Worm (Caenorhabditis elegans): Measurements from ENCODE around the gene pgap-1.

The pgap-1 gene

DNA sequence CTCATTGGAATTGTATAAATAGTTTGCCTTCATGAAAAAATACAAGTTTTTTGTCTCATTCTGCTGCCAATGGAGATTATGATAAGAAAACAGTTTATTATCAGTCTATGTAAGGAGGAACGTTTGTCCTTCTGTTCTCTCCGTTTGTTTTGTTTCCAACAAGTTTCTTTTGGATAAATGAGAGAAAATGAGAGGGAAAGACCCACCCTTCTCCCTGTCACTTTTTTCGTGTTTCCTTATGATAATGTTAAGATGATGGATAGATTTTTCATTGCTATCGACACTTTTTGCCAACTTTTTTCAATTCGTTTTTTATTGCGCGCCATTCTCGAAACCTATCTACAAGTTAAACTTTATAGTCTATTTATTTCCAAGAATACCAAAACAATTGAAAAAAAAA, 10.5 kb upstream of the pgap-1 start:
- TF ChIP-seq ztf-4 (tag; optimal IDR thresholded peaks at IDR 0.05): no peak
- TF ChIP-seq nhr-43 (tag; optimal IDR thresholded peaks at IDR 0.05; ENCODE audit: poor library complexity, severe bottlenecking): peak; percentile 30

DNA sequence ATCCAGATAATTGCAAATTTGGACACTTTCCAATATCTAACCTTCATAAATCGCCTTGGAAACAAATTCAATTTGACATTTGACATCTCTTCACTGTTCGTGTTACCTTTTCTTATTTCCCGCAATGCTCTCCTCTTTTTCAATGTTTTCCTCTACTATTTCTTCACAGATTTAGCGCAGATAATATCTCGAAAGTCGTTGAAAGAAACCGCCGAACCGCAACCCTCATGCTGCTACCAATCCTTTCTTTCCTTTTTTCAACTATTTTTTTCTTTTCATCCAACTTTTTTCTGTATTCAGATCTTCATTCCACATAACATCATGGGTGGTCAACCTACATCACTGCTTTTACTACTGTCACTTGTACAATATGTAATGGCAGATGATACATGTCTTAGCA, 7.3 kb upstream of the pgap-1 start, which contains the start of gene T19B10.5:
Gene T19B10.5 (plus strand): TSS at position 301 of the 400 bp plus-strand sequence.
- TF ChIP-seq nhr-67 (tag; optimal IDR thresholded peaks at IDR 0.05): no peak
- TF ChIP-seq lsy-12 (tag; optimal IDR thresholded peaks at IDR 0.05): no peak
- no peak for TF ChIP-seq ceh-82 (tag; optimal IDR thresholded peaks at IDR 0.05)
- TF ChIP-seq daf-12 (tag; optimal IDR thresholded peaks at IDR 0.05): no peak
- TF ChIP-seq snpc-4 (tag; optimal IDR thresholded peaks at IDR 0.05): no peak
- TF ChIP-seq sea-2 (GFP tag; optimal IDR thresholded peaks at IDR 0.05): no peak
- no peak for TF ChIP-seq nhr-43 (tag; optimal IDR thresholded peaks at IDR 0.05; ENCODE audit: poor library complexity, severe bottlenecking)
- no peak for TF ChIP-seq elt-1 (tag; optimal IDR thresholded peaks at IDR 0.05)
- TF ChIP-seq tbx-2 (tag; optimal IDR thresholded peaks at IDR 0.05): no peak
- no peak for TF ChIP-seq fkh-2 (tag; optimal IDR thresholded peaks at IDR 0.05)
- no peak for TF ChIP-seq nhr-23 (tag; optimal IDR thresholded peaks at IDR 0.05)

DNA sequence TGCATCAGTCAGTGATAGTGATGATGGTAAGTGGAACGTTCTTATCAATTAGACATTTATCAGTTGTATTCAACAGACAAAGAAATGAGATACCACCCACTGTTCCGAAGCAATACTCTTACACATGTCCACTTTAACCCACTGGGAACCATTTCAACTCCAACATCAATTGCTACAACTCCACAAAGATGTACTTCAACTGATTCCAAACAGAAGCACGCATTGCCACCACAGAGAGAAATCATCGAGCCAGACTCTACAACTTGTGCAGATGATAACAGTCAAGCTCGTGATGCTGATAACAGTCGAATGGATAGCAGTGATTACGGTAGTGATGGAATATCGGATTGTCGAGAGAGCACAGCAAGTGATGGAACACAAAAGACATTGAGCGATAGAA, 5.8 kb upstream of the pgap-1 start:
- TF ChIP-seq elt-2 (tag; optimal IDR thresholded peaks at IDR 0.05) (peak; percentile 98), nhr-23 (tag; optimal IDR thresholded peaks at IDR 0.05) (no peak), aly-2 (tag; optimal IDR thresholded peaks at IDR 0.05) (no peak), ama-1 (optimal IDR thresholded peaks at IDR 0.05) (no peak), mdl-1 (tag; optimal IDR thresholded peaks at IDR 0.05) (no peak), nhr-28 (tag; optimal IDR thresholded peaks at IDR 0.05) (no peak), egl-5 (tag; optimal IDR thresholded peaks at IDR 0.05) (no peak), elt-1 (tag; optimal IDR thresholded peaks at IDR 0.05) (no peak), jun-1 (tag; optimal IDR thresholded peaks at IDR 0.05) (no peak), ztf-11 (tag; optimal IDR thresholded peaks at IDR 0.05) (no peak), elt-3 (tag; optimal IDR thresholded peaks at IDR 0.05) (no peak), nhr-43 (tag; optimal IDR thresholded peaks at IDR 0.05; ENCODE audit: poor library complexity, severe bottlenecking) (no peak), lsy-12 (tag; optimal IDR thresholded peaks at IDR 0.05) (no peak), lin-39 (tag; optimal IDR thresholded peaks at IDR 0.05) (no peak), pqm-1 (tag; optimal IDR thresholded peaks at IDR 0.05) (peak; percentile 52), skn-1 (tag; optimal IDR thresholded peaks at IDR 0.05) (no peak), ceh-82 (tag; optimal IDR thresholded peaks at IDR 0.05) (no peak)

DNA sequence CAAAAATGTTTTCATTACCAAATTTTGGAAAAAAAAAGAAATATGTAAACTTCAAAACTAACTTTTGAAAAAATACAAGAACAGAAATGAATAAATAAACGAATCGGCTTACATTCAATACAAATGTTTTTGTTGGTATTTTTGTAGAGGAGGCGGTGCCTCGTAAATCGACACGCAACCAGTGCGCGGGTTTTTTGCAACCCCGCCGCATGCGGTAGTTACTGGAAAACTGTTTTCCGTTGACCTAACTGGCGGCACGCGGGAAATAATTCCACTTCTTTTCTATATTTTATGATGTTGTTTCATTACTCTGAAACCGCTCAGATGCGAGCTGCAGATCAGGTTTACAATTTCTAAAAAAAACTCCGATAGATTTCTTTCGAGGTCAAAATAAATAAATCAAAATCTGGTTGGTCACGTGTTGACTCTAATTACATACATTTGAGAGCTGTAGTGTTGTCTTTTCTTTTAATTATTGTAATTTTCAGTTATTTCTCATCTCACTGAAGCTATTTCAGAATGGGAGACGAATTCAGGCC, 2.4 kb upstream of the pgap-1 start, which contains the start of the genes dvc-1 and ima-1:
Gene dvc-1 (minus strand): TSS at position 145 of the 539 bp plus-strand sequence.
Gene ima-1 (plus strand): TSS at position 489 of the 539 bp plus-strand sequence.
- no peak for TF ChIP-seq fos-1 (tag; optimal IDR thresholded peaks at IDR 0.05)
- peak; percentile 55 for TF ChIP-seq lin-15B (tag; optimal IDR thresholded peaks at IDR 0.05)
- peak; percentile 61 for TF ChIP-seq ceh-82 (tag; optimal IDR thresholded peaks at IDR 0.05)
- TF ChIP-seq nhr-43 (tag; optimal IDR thresholded peaks at IDR 0.05; ENCODE audit: poor library complexity, severe bottlenecking): peak; percentile 60
- peak; percentile 67 for TF ChIP-seq pha-4 (tag; optimal IDR thresholded peaks at IDR 0.05)
- no peak for TF ChIP-seq nhr-28 (tag; optimal IDR thresholded peaks at IDR 0.05)
- TF ChIP-seq nhr-67 (tag; optimal IDR thresholded peaks at IDR 0.05): no peak
- peak; percentile 60 for TF ChIP-seq snpc-4 (tag; optimal IDR thresholded peaks at IDR 0.05)
- TF ChIP-seq R02D3.7 (tag; optimal IDR thresholded peaks at IDR 0.05): peak; percentile 98
- peak; percentile 53 for TF ChIP-seq elt-2 (tag; optimal IDR thresholded peaks at IDR 0.05)
- peak; percentile 52 for TF ChIP-seq nhr-25 (tag; optimal IDR thresholded peaks at IDR 0.05)
- TF ChIP-seq jun-1 (tag; optimal IDR thresholded peaks at IDR 0.05): no peak
- TF ChIP-seq lin-39 (tag; optimal IDR thresholded peaks at IDR 0.05): peak; percentile 57
- TF ChIP-seq nhr-23 (tag; optimal IDR thresholded peaks at IDR 0.05): peak; percentile 47

DNA sequence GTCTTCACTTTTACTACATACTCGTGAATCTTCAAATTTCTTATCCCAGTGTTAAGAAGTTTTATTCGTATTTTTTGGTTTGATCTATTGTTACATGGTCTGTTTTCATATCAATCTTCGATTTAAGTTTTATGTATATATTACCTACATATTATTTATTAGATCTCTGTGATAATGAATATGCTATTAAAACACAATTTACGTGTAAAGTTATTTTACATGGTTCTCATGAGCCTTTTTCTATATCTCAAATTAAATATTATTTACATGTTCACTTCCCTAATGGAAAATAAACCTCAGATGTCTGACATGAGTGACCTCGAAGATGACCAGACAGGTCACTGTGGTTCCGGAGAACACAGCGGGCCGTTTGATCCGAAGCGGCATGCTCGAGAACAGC, 2.9 kb downstream of the pgap-1 start, which contains the start of gene mxl-1:
Gene mxl-1 (plus strand): TSS at position 301 of the 400 bp plus-strand sequence.
- TF ChIP-seq ztf-4 (tag; optimal IDR thresholded peaks at IDR 0.05) (no peak), nhr-77 (tag; optimal IDR thresholded peaks at IDR 0.05) (no peak), lin-39 (tag; optimal IDR thresholded peaks at IDR 0.05) (no peak), sea-2 (GFP tag; optimal IDR thresholded peaks at IDR 0.05) (no peak), ceh-28 (tag; optimal IDR thresholded peaks at IDR 0.05) (no peak), pha-4 (tag; optimal IDR thresholded peaks at IDR 0.05) (no peak), snpc-4 (tag; optimal IDR thresholded peaks at IDR 0.05) (no peak), ama-1 (optimal IDR thresholded peaks at IDR 0.05) (no peak), nhr-237 (tag; optimal IDR thresholded peaks at IDR 0.05) (no peak), elt-2 (tag; optimal IDR thresholded peaks at IDR 0.05) (no peak), nhr-43 (tag; optimal IDR thresholded peaks at IDR 0.05; ENCODE audit: poor library complexity, severe bottlenecking) (no peak), nfya-1 (tag; optimal IDR thresholded peaks at IDR 0.05; ENCODE audit: insufficient read depth) (no peak), daf-12 (tag; optimal IDR thresholded peaks at IDR 0.05) (no peak), nhr-12 (tag; optimal IDR thresholded peaks at IDR 0.05) (no peak), nhr-28 (tag; optimal IDR thresholded peaks at IDR 0.05) (no peak), zag-1 (tag; optimal IDR thresholded peaks at IDR 0.05) (no peak), ZK546.5 (tag; optimal IDR thresholded peaks at IDR 0.05) (no peak), aly-2 (tag; optimal IDR thresholded peaks at IDR 0.05) (no peak), unc-62 (GFP tag; optimal IDR thresholded peaks at IDR 0.05) (no peak)
